Worm (Caenorhabditis elegans): ENCODE measurements around the gene ess-2.

- TF ChIP-seq lin-13 (GFP tag; optimal IDR thresholded peaks at IDR 0.05): no peak
- TF ChIP-seq lin-39 (tag; optimal IDR thresholded peaks at IDR 0.05): no peak
- TF ChIP-seq ztf-11 (tag; optimal IDR thresholded peaks at IDR 0.05): no peak
- TF ChIP-seq fkh-10 (GFP tag; optimal IDR thresholded peaks at IDR 0.05): peak; percentile 87
- TF ChIP-seq mdl-1 (tag; optimal IDR thresholded peaks at IDR 0.05): no peak
- TF ChIP-seq Y5F2A.4 (GFP tag; optimal IDR thresholded peaks at IDR 0.05): no peak
- no peak for TF ChIP-seq pha-4 (GFP tag; IDR thresholded peaks at IDR 0.05)
- no peak for TF ChIP-seq pha-4 (tag; optimal IDR thresholded peaks at IDR 0.05)
Measured at ce11 chrIII:8511711-8512110, 21.6 kb upstream of the ess-2 start.
